Worm (Caenorhabditis elegans) whole organism, young adult: Measurements from ENCODE around the gene daf-41.
A peak's percentile ranks its signal among the peaks of the same experiment; 100 is the strongest.

Experiments used
- B0336.3 ChIP-seq: fragments of 200-800 bp; sonication (Bioruptor generic); IDR thresholded peaks from 2 replicates; pipeline ENCODE4 v1.3.6; 2022; ENCODE audit warnings: missing genetic modification characterization, missing compliant biosample characterization
- C17E4.6 ChIP-seq: fragments of 200-800 bp; sonication (Bioruptor generic); IDR thresholded peaks from 2 replicates; pipeline ENCODE4 v1.3.6; 2022; ENCODE audit warnings: missing genetic modification reagents, missing genetic modification characterization, missing compliant biosample characterization
- F10E7.11 ChIP-seq: sonication (generic microtip); optimal IDR thresholded peaks from 2 replicates; lab custom pipeline; 2017; ENCODE audit warnings: mild to moderate bottlenecking, missing genetic modification characterization, moderate library complexity, missing compliant biosample characterization
- F22D6.2 ChIP-seq: sonication (generic microtip); optimal IDR thresholded peaks from 2 replicates; lab custom pipeline; 2016; ENCODE audit warnings: mild to moderate bottlenecking, missing genetic modification characterization, missing compliant biosample characterization
- F23B12.7 ChIP-seq: sonication (generic microtip); optimal IDR thresholded peaks from 2 replicates; lab custom pipeline; 2017; ENCODE audit warnings: missing genetic modification characterization, mild to moderate bottlenecking, missing compliant biosample characterization, antibody characterized with exemption, moderate library complexity; ENCODE audit not compliant: insufficient read depth
- F33H1.4 ChIP-seq: fragments of 200-800 bp; sonication (Bioruptor generic); IDR thresholded peaks from 2 replicates; pipeline ENCODE4 v1.3.6; 2022; ENCODE audit warnings: missing genetic modification reagents, missing genetic modification characterization, missing compliant biosample characterization
- F37B4.10 ChIP-seq: fragments of 200-800 bp; sonication (Bioruptor generic); IDR thresholded peaks from 2 replicates; pipeline ENCODE4 v1.3.6; 2022; ENCODE audit warnings: missing genetic modification characterization, missing compliant biosample characterization
- F39B2.1 ChIP-seq: fragments of 200-800 bp; sonication (Bioruptor generic); IDR thresholded peaks from 2 replicates; pipeline ENCODE4 v1.3.6; 2022; ENCODE audit warnings: missing genetic modification reagents, missing genetic modification characterization, missing compliant biosample characterization
- F57C9.4 ChIP-seq: sonication (generic microtip); optimal IDR thresholded peaks from 2 replicates; lab custom pipeline; 2017; ENCODE audit warnings: mild to moderate bottlenecking, missing genetic modification characterization, missing compliant biosample characterization
- K11D2.4 ChIP-seq: fragments of 200-800 bp; sonication (Bioruptor generic); IDR thresholded peaks from 2 replicates; pipeline ENCODE4 v1.3.6; 2022; ENCODE audit warnings: missing genetic modification reagents, missing genetic modification characterization, missing compliant biosample characterization
- T26A5.8 ChIP-seq: sonication (generic microtip); optimal IDR thresholded peaks from 2 replicates; lab custom pipeline; 2016; ENCODE audit warnings: missing genetic modification characterization, missing compliant biosample characterization
- Y53F4B.3 ChIP-seq: fragments of 200-800 bp; sonication (Bioruptor generic); IDR thresholded peaks from 2 replicates; pipeline ENCODE4 v1.3.6; 2022; ENCODE audit warnings: missing genetic modification reagents, missing genetic modification characterization, missing compliant biosample characterization
- Y56A3A.18 ChIP-seq: fragments of 200-800 bp; sonication (Bioruptor generic); IDR thresholded peaks from 2 replicates; pipeline ENCODE4 v1.3.6; 2022; ENCODE audit warnings: missing genetic modification reagents, missing genetic modification characterization, missing compliant biosample characterization
- ama-1 ChIP-seq, 3 experiments: fragments of 150-350 bp in 1 of 3; sonication (generic microtip) in 2 of 3; optimal IDR thresholded peaks; 2 replicates each; lab custom pipeline; 2014 to 2018; ENCODE audit warnings: missing biosample characterization in 2 of 3, missing genetic modification characterization in 2 of 3, missing genetic modification reagents in 2 of 3
- atf-7 ChIP-seq: sonication (generic microtip); optimal IDR thresholded peaks from 2 replicates; lab custom pipeline; 2017; ENCODE audit warnings: mild to moderate bottlenecking, missing genetic modification characterization, missing compliant biosample characterization
- athp-1 ChIP-seq: sonication (generic microtip); optimal IDR thresholded peaks from 2 replicates; lab custom pipeline; 2017; ENCODE audit warnings: mild to moderate bottlenecking, missing genetic modification characterization, missing compliant biosample characterization
- attf-3 ChIP-seq: fragments of 200-800 bp; sonication (Bioruptor generic); conservative IDR thresholded peaks from 2 replicates; pipeline ENCODE4 v1.3.6; 2022; ENCODE audit warnings: missing genetic modification reagents, missing genetic modification characterization, missing compliant biosample characterization
- attf-5 ChIP-seq: fragments of 200-800 bp; sonication (Bioruptor generic); optimal IDR thresholded peaks from 2 replicates; lab custom pipeline; 2018; ENCODE audit warnings: mild to moderate bottlenecking, missing genetic modification characterization, missing compliant biosample characterization
- attf-6 ChIP-seq: fragments of 200-800 bp; sonication (Bioruptor generic); IDR thresholded peaks from 2 replicates; pipeline ENCODE4 v1.3.6; 2022; ENCODE audit warnings: missing genetic modification reagents, missing genetic modification characterization, missing compliant biosample characterization
- bed-2 ChIP-seq: fragments of 200-800 bp; sonication (Bioruptor generic); IDR thresholded peaks from 2 replicates; pipeline ENCODE4 v1.3.6; 2022; ENCODE audit warnings: missing genetic modification reagents, missing genetic modification characterization, missing compliant biosample characterization
- cebp-1 ChIP-seq, 2 experiments: fragments of 200-800 bp in 1 of 2; sonication (Bioruptor generic) in 1 of 2; sonication (generic microtip) in 1 of 2; IDR thresholded peaks in 1 of 2; optimal IDR thresholded peaks in 1 of 2; 2 replicates each; pipeline versions ENCODE4 v1.3.6 to Lab custom; 2017 to 2022; ENCODE audit warnings: missing compliant biosample characterization in 2 of 2, missing genetic modification characterization in 2 of 2, mild to moderate bottlenecking in 1 of 2, missing genetic modification reagents in 1 of 2, moderate library complexity in 1 of 2
- cebp-2 ChIP-seq: fragments of 200-800 bp; sonication (Bioruptor generic); IDR thresholded peaks from 2 replicates; pipeline ENCODE4 v1.3.6; 2022; ENCODE audit warnings: missing genetic modification characterization, missing compliant biosample characterization
- ceh-100 ChIP-seq: fragments of 200-800 bp; sonication (Bioruptor generic); IDR thresholded peaks from 2 replicates; pipeline ENCODE4 v1.3.6; 2022; ENCODE audit warnings: missing genetic modification reagents, missing genetic modification characterization, missing compliant biosample characterization
- ceh-27 ChIP-seq: fragments of 200-800 bp; sonication (Bioruptor generic); optimal IDR thresholded peaks from 2 replicates; lab custom pipeline; 2018; ENCODE audit warnings: mild to moderate bottlenecking, missing genetic modification characterization, moderate library complexity, missing compliant biosample characterization
- ceh-40 ChIP-seq: fragments of 200-800 bp; sonication (Bioruptor generic); IDR thresholded peaks from 2 replicates; pipeline ENCODE4 v1.3.6; 2022; ENCODE audit warnings: missing genetic modification characterization, missing compliant biosample characterization
- ceh-58 ChIP-seq: fragments of 200-800 bp; sonication (Bioruptor generic); IDR thresholded peaks from 2 replicates; pipeline ENCODE4 v1.3.6; 2022; ENCODE audit warnings: missing genetic modification characterization, missing compliant biosample characterization
- ceh-79 ChIP-seq: sonication (generic microtip); optimal IDR thresholded peaks from 2 replicates; lab custom pipeline; 2017; ENCODE audit warnings: mild to moderate bottlenecking, missing genetic modification characterization, missing compliant biosample characterization
- dox-1 ChIP-seq: fragments of 200-800 bp; sonication (Bioruptor generic); IDR thresholded peaks from 2 replicates; pipeline ENCODE4 v1.3.6; 2022; ENCODE audit warnings: missing genetic modification reagents, missing genetic modification characterization, missing compliant biosample characterization
- efl-1 ChIP-seq: fragments of 150-350 bp; optimal IDR thresholded peaks from 2 replicates; lab custom pipeline; 2014; ENCODE audit warnings: missing biosample characterization, missing genetic modification reagents, missing genetic modification characterization
- egrh-3 ChIP-seq: fragments of 200-800 bp; sonication (Bioruptor generic); IDR thresholded peaks from 2 replicates; pipeline ENCODE4 v1.3.6; 2022; ENCODE audit warnings: missing genetic modification reagents, missing genetic modification characterization, missing compliant biosample characterization
- ets-4 ChIP-seq: fragments of 200-800 bp; sonication (Bioruptor generic); optimal IDR thresholded peaks from 2 replicates; lab custom pipeline; 2018; ENCODE audit warnings: mild to moderate bottlenecking, missing genetic modification characterization, missing compliant biosample characterization
- him-1 ChIP-seq: sonication (generic microtip); optimal IDR thresholded peaks from 2 replicates; lab custom pipeline; 2016; ENCODE audit warnings: missing genotype, missing genetic modification reagents, missing genetic modification characterization, missing compliant biosample characterization
- hrde-1 ChIP-seq: sonication (generic microtip); optimal IDR thresholded peaks from 2 replicates; lab custom pipeline; 2016; ENCODE audit warnings: missing genetic modification characterization, mild to moderate bottlenecking, missing compliant biosample characterization, moderate library complexity, missing genotype, missing genetic modification reagents, borderline replicate concordance
- let-526 ChIP-seq: fragments of 200-800 bp; sonication (Bioruptor generic); IDR thresholded peaks from 2 replicates; pipeline ENCODE4 v1.3.6; 2022; ENCODE audit warnings: missing genetic modification reagents, missing genetic modification characterization, missing compliant biosample characterization
- lin-35 ChIP-seq, 3 experiments: fragments of 150-350 bp in 2 of 3; sonication (generic microtip) in 1 of 3; optimal IDR thresholded peaks; 2 replicates each; lab custom pipeline; 2014 to 2018; ENCODE audit warnings: missing biosample characterization in 3 of 3, missing genetic modification characterization in 3 of 3, missing genetic modification reagents in 3 of 3
- lin-54 ChIP-seq: fragments of 200-800 bp; sonication (Bioruptor generic); optimal IDR thresholded peaks from 2 replicates; lab custom pipeline; 2018; ENCODE audit warnings: mild to moderate bottlenecking, missing genetic modification characterization, missing compliant biosample characterization
- lir-1 ChIP-seq: fragments of 200-800 bp; sonication (Bioruptor generic); conservative IDR thresholded peaks from 2 replicates; pipeline ENCODE4 v1.3.6; 2022; ENCODE audit warnings: missing genetic modification reagents, missing genetic modification characterization, missing compliant biosample characterization
- nhr-179 ChIP-seq: sonication (generic microtip); optimal IDR thresholded peaks from 2 replicates; lab custom pipeline; 2016; ENCODE audit warnings: mild to moderate bottlenecking, missing genetic modification characterization, missing compliant biosample characterization
- sea-2 ChIP-seq: fragments of 200-800 bp; sonication (Bioruptor generic); IDR thresholded peaks from 2 replicates; pipeline ENCODE4 v1.3.6; 2022; ENCODE audit warnings: missing genetic modification characterization, missing compliant biosample characterization
- snpc-3.4 ChIP-seq: sonication (generic microtip); optimal IDR thresholded peaks from 2 replicates; lab custom pipeline; 2017; ENCODE audit warnings: missing genetic modification characterization, mild to moderate bottlenecking, missing compliant biosample characterization, antibody characterized with exemption, moderate library complexity, missing genotype, missing genetic modification reagents
- snpc-4 ChIP-seq, 5 experiments: fragments of 150-350 bp in 1 of 5; sonication (generic microtip) in 4 of 5; optimal IDR thresholded peaks; 2 replicates each; lab custom pipeline; 2014 to 2018; ENCODE audit warnings: missing genetic modification characterization in 5 of 5, missing biosample characterization in 3 of 5, antibody characterized with exemption in 2 of 5, mild to moderate bottlenecking in 2 of 5, missing compliant biosample characterization in 2 of 5, missing genotype in 2 of 5, moderate library complexity in 2 of 5, missing genetic modification reagents in 1 of 5
- tbp1 ChIP-seq: fragments of 200-800 bp; sonication (Bioruptor generic); optimal IDR thresholded peaks from 2 replicates; lab custom pipeline; 2018; ENCODE audit warnings: mild to moderate bottlenecking, missing genetic modification characterization, missing compliant biosample characterization
- tbx-9 ChIP-seq: sonication (generic microtip); optimal IDR thresholded peaks from 2 replicates; lab custom pipeline; 2016; ENCODE audit warnings: borderline replicate concordance, missing genetic modification characterization, inconsistent platforms, missing compliant biosample characterization
- tlf-1 ChIP-seq: fragments of 200-800 bp; sonication (Bioruptor generic); optimal IDR thresholded peaks from 2 replicates; lab custom pipeline; 2018; ENCODE audit warnings: mild to moderate bottlenecking, missing genetic modification characterization, missing compliant biosample characterization
- unc-130 ChIP-seq: sonication (generic microtip); optimal IDR thresholded peaks from 2 replicates; lab custom pipeline; 2016; ENCODE audit warnings: missing genetic modification reagents, missing genetic modification characterization, missing compliant biosample characterization
- xnd-1 ChIP-seq: sonication (generic microtip); optimal IDR thresholded peaks from 2 replicates; lab custom pipeline; 2016; ENCODE audit warnings: missing genotype, missing genetic modification reagents, missing genetic modification characterization, missing compliant biosample characterization
- ztf-3 ChIP-seq: fragments of 200-800 bp; sonication (Bioruptor generic); optimal IDR thresholded peaks from 2 replicates; lab custom pipeline; 2018; ENCODE audit warnings: mild to moderate bottlenecking, missing genetic modification characterization, missing compliant biosample characterization
- ztf-6 ChIP-seq: fragments of 200-800 bp; sonication (Bioruptor generic); IDR thresholded peaks from 2 replicates; pipeline ENCODE4 v1.3.6; 2022; ENCODE audit warnings: missing genetic modification reagents, missing genetic modification characterization, missing compliant biosample characterization

daf-41 gene

DNA sequence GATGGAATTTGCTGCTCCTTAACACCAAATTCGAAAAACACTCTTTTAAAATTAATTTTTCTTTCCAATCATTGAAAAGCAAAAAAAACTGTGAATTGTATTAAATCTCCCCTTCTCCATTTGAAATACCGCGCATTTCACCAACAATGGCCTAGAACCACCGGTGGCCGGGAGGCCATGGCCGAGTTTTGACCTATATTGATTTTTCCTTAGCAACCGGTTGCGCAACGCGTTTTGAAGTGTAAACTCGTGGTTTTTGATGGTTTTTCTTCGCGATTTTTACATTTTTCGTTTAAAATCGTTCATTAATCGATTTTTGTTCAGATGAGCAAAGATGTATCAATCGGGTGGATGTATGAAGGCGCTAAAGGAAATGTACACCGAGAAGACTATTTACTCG, 33.7 kb upstream of the daf-41 start, which contains the start of gene mog-3 (continued):
- TF ChIP-seq egrh-3, result no peak
- TF ChIP-seq cebp-1 (GFP tag; IDR thresholded peaks at IDR 0.05; lab: Robert Waterston, UW), result no peak
- peak; percentile 77 for TF ChIP-seq cebp-1 (tag; optimal IDR thresholded peaks at IDR 0.05; lab: Kevin White, UChicago)
- TF ChIP-seq T26A5.8, result no peak
- TF ChIP-seq lin-35 (GFP tag; optimal IDR thresholded peaks at IDR 0.05; lab: Kevin White, UChicago), result peak in 1 of 3 experiments; percentile 65
- TF ChIP-seq F37B4.10 (GFP tag; lab: Robert Waterston, UW), result no peak
- TF ChIP-seq ceh-40 (GFP tag; lab: Robert Waterston, UW), result no peak
- peak; percentile 75 for TF ChIP-seq unc-130 (GFP tag; lab: Kevin White, UChicago)
- TF ChIP-seq tbx-9 (tag; lab: Kevin White, UChicago), result no peak
- TF ChIP-seq sea-2 (GFP tag; lab: Robert Waterston, UW), result no peak
- TF ChIP-seq nhr-179, result no peak
- peak; percentile 57 for TF ChIP-seq F23B12.7
- TF ChIP-seq B0336.3 (GFP tag; lab: Robert Waterston, UW), result no peak
- peak; percentile 38 for TF ChIP-seq tbp1 (GFP tag; lab: Kevin White, UChicago)
- TF ChIP-seq lin-54, result peak; percentile 83
- TF ChIP-seq F22D6.2 (tag; lab: Kevin White, UChicago), result no peak
- TF ChIP-seq him-1, result no peak
- no peak for TF ChIP-seq Y53F4B.3 (GFP tag; lab: Robert Waterston, UW)
- no peak for TF ChIP-seq tlf-1 (GFP tag; lab: Kevin White, UChicago)
- TF ChIP-seq attf-3, result no peak
- peak; percentile 23 for TF ChIP-seq attf-5
- TF ChIP-seq ceh-79, result no peak
- peak; percentile 45 for TF ChIP-seq snpc-3.4 (tag; lab: Kevin White, UChicago)
- peak; percentile 59; the same call in 1 of the 2 replicates for TF ChIP-seq lir-1
- no peak for TF ChIP-seq bed-2
- no peak for TF ChIP-seq atf-7 (tag; lab: Kevin White, UChicago)
- no peak for TF ChIP-seq Y56A3A.18 (GFP tag; lab: Robert Waterston, UW)
- TF ChIP-seq ceh-100 (GFP tag; lab: Robert Waterston, UW), result no peak
- TF ChIP-seq cebp-2, result no peak
- peak; percentile 59 for TF ChIP-seq dox-1 (GFP tag; lab: Robert Waterston, UW)
- TF ChIP-seq ama-1 (optimal IDR thresholded peaks at IDR 0.05; lab: Kevin White, UChicago), result no peak
- TF ChIP-seq ama-1 (GFP tag; optimal IDR thresholded peaks at IDR 0.05; lab: Kevin White, UChicago), result no peak
- no peak for TF ChIP-seq F57C9.4 (tag; lab: Kevin White, UChicago)
- peak; percentile 56 for TF ChIP-seq athp-1
- TF ChIP-seq let-526 (GFP tag; lab: Robert Waterston, UW), result no peak
- TF ChIP-seq F33H1.4, result peak; percentile 24; the same call in 1 of the 2 replicates
- peak; percentile 63 for TF ChIP-seq efl-1
- TF ChIP-seq ets-4, result no peak
- TF ChIP-seq C17E4.6 (GFP tag; lab: Robert Waterston, UW), result no peak
- no peak for TF ChIP-seq F39B2.1 (GFP tag; lab: Robert Waterston, UW)
- TF ChIP-seq F10E7.11 (tag; lab: Kevin White, UChicago), result no peak
- TF ChIP-seq ceh-58 (GFP tag; lab: Robert Waterston, UW), result no peak
- no peak for TF ChIP-seq ztf-3
- TF ChIP-seq xnd-1 (tag; lab: Kevin White, UChicago), result no peak
- TF ChIP-seq K11D2.4 (GFP tag; lab: Robert Waterston, UW), result no peak
- no peak for TF ChIP-seq ztf-6 (GFP tag; lab: Robert Waterston, UW)
- TF ChIP-seq hrde-1 (tag; lab: Kevin White, UChicago), result no peak
- TF ChIP-seq snpc-4 (GFP tag; optimal IDR thresholded peaks at IDR 0.05; lab: Kevin White, UChicago), result no peak
- TF ChIP-seq snpc-4 (tag; optimal IDR thresholded peaks at IDR 0.05; lab: Kevin White, UChicago), result no peak
- no peak for TF ChIP-seq attf-6
- TF ChIP-seq ceh-27 (GFP tag; lab: Kevin White, UChicago), result peak; percentile 58
